Worm (Caenorhabditis elegans) whole organism, L4 larva: ENCODE results near the gene atln-2.

Experiments used
- F44E2.7 ChIP-seq: fragments of 200-800 bp; sonication (Bioruptor generic); IDR thresholded peaks from 2 replicates; pipeline ENCODE4 v2.1.2; 2022; ENCODE audit warnings: missing genetic modification characterization, missing compliant biosample characterization
- T26A8.4 ChIP-seq: fragments of 200-800 bp; sonication (Bioruptor generic); IDR thresholded peaks from 2 replicates; pipeline ENCODE4 v1.3.6; 2022; ENCODE audit warnings: missing genetic modification characterization, missing compliant biosample characterization
- aha-1 ChIP-seq: fragments of 150-350 bp; peaks from one replicate; lab custom pipeline; 2014; ENCODE audit warnings: missing biosample characterization, missing genetic modification characterization
- ama-1 ChIP-seq: fragments of 150-350 bp; optimal IDR thresholded peaks from 2 replicates; lab custom pipeline; 2014; ENCODE audit warnings: inconsistent platforms, mixed read lengths
- ceh-44 ChIP-seq: fragments of 200-800 bp; sonication (Bioruptor generic); IDR thresholded peaks from 2 replicates; pipeline ENCODE4 v1.3.6; 2022; ENCODE audit warnings: missing genetic modification reagents, missing genetic modification characterization, missing compliant biosample characterization
- ctbp-1 ChIP-seq: fragments of 200-800 bp; sonication (Bioruptor generic); IDR thresholded peaks from 2 replicates; pipeline ENCODE4 v1.3.6; 2022; ENCODE audit warnings: missing genetic modification reagents, missing genetic modification characterization, missing compliant biosample characterization
- daf-16 ChIP-seq, 3 experiments: sonication (generic microtip); optimal IDR thresholded peaks; 2 replicates each; lab custom pipeline; 2016 to 2017; ENCODE audit warnings: missing genetic modification characterization in 3 of 3, missing genetic modification reagents in 3 of 3, mild to moderate bottlenecking in 2 of 3, missing compliant biosample characterization in 2 of 3, missing biosample characterization in 1 of 3, moderate library complexity in 1 of 3
- daf-19 ChIP-seq: fragments of 200-800 bp; sonication (Bioruptor generic); conservative IDR thresholded peaks from 2 replicates; pipeline ENCODE4 v1.3.6; 2022; ENCODE audit warnings: missing genetic modification characterization, missing compliant biosample characterization
- dmd-6 ChIP-seq: fragments of 200-800 bp; sonication (Bioruptor generic); IDR thresholded peaks from 2 replicates; pipeline ENCODE4 v1.3.6; 2022; ENCODE audit warnings: missing genetic modification reagents, missing genetic modification characterization, missing compliant biosample characterization
- egl-43 ChIP-seq: fragments of 200-800 bp; sonication (Bioruptor generic); IDR thresholded peaks from 2 replicates; pipeline ENCODE4 v1.3.6; 2022; ENCODE audit warnings: missing genetic modification reagents, missing genetic modification characterization, missing compliant biosample characterization
- hif-1 ChIP-seq, 2 experiments: sonication (generic microtip); optimal IDR thresholded peaks; 2 replicates each; lab custom pipeline; 2016 to 2017; ENCODE audit warnings: missing compliant biosample characterization in 2 of 2, missing genetic modification characterization in 2 of 2, missing genetic modification reagents in 2 of 2, missing genotype in 2 of 2, mild to moderate bottlenecking in 1 of 2
- lim-7 ChIP-seq: fragments of 200-800 bp; sonication (Bioruptor generic); IDR thresholded peaks from 2 replicates; pipeline ENCODE4 v1.3.6; 2022; ENCODE audit warnings: missing genetic modification characterization, missing compliant biosample characterization
- lin-38 ChIP-seq: fragments of 200-800 bp; sonication (Bioruptor generic); IDR thresholded peaks from 2 replicates; pipeline ENCODE4 v1.3.6; 2022; ENCODE audit warnings: missing genetic modification reagents, missing genetic modification characterization, missing compliant biosample characterization
- madf-5 ChIP-seq, 2 experiments: fragments of 200-800 bp; sonication (Bioruptor generic); IDR thresholded peaks; 2 replicates each; pipeline ENCODE4 v1.3.6; 2022; ENCODE audit warnings: missing compliant biosample characterization in 2 of 2, missing genetic modification characterization in 2 of 2
- mdt-29 ChIP-seq: fragments of 200-800 bp; sonication (Bioruptor generic); IDR thresholded peaks from 2 replicates; pipeline ENCODE4 v1.3.6; 2022; ENCODE audit warnings: missing genetic modification reagents, missing genetic modification characterization, missing compliant biosample characterization
- nhr-102 ChIP-seq: sonication (generic microtip); optimal IDR thresholded peaks from 2 replicates; lab custom pipeline; 2016; ENCODE audit warnings: mild to moderate bottlenecking, missing genetic modification characterization, moderate library complexity, missing compliant biosample characterization
- nhr-11 ChIP-seq: fragments of 150-350 bp; optimal IDR thresholded peaks from 2 replicates; lab custom pipeline; 2014; ENCODE audit warnings: missing biosample characterization, missing genetic modification characterization
- nhr-6 ChIP-seq: fragments of 150-350 bp; optimal IDR thresholded peaks from 2 replicates; lab custom pipeline; 2014; ENCODE audit warnings: missing biosample characterization, missing genetic modification characterization
- set-16 ChIP-seq: fragments of 200-800 bp; sonication (Bioruptor generic); IDR thresholded peaks from 2 replicates; pipeline ENCODE4 v1.3.6; 2022; ENCODE audit warnings: missing genetic modification reagents, missing genetic modification characterization, missing compliant biosample characterization
- snpc-1.2 ChIP-seq: fragments of 200-800 bp; sonication (Bioruptor generic); IDR thresholded peaks from 2 replicates; pipeline ENCODE4 v1.3.6; 2022; ENCODE audit warnings: missing genetic modification reagents, missing genetic modification characterization, missing compliant biosample characterization
- spr-1 ChIP-seq: sonication (generic microtip); optimal IDR thresholded peaks from 2 replicates; lab custom pipeline; 2016; ENCODE audit warnings: mild to moderate bottlenecking, missing genetic modification characterization, missing compliant biosample characterization
- vab-7 ChIP-seq: fragments of 200-800 bp; sonication (Bioruptor generic); IDR thresholded peaks from 2 replicates; pipeline ENCODE4 v1.3.6; 2022; ENCODE audit warnings: missing genetic modification reagents, missing genetic modification characterization, missing compliant biosample characterization
- zip-2 ChIP-seq: fragments of 150-350 bp; optimal IDR thresholded peaks from 2 replicates; lab custom pipeline; 2014; ENCODE audit warnings: missing biosample characterization, missing genetic modification characterization

Gene atln-2

ce11 chrIV:15039477-15039876 is 58.1 kb downstream of the atln-2 start, which contains the start of gene hrpu-1 (continued):
- TF ChIP-seq daf-16 (GFP tag; optimal IDR thresholded peaks at IDR 0.05; lab: Kevin White, UChicago) (peak in 1 of 2 experiments; percentile 13), daf-16 (tag; optimal IDR thresholded peaks at IDR 0.05; lab: Kevin White, UChicago) (peak; percentile 34), dmd-6 (GFP tag; lab: Robert Waterston, UW) (peak; percentile 62), nhr-102 (peak; percentile 75), nhr-11 (tag; lab: Kevin White, UChicago) (peak; percentile 57), spr-1 (no peak), zip-2 (no peak), mdt-29 (GFP tag; lab: Robert Waterston, UW) (no peak), ctbp-1 (0 out of 2 replicates have a peak, but pooled peaks have one; percentile 40), vab-7 (peak; percentile 38; the same call in 1 of the 2 replicates), daf-19 (no peak), madf-5 (GFP tag; IDR thresholded peaks at IDR 0.05; lab: Robert Waterston, UW) (no peak), nhr-6 (peak; percentile 90), F44E2.7 (GFP tag; lab: Robert Waterston, UW) (no peak), aha-1 (tag; lab: Kevin White, UChicago) (peak; percentile 97), hif-1 (tag; optimal IDR thresholded peaks at IDR 0.05; lab: Kevin White, UChicago) (peak in 1 of 2 experiments; percentile 52)

DNA sequence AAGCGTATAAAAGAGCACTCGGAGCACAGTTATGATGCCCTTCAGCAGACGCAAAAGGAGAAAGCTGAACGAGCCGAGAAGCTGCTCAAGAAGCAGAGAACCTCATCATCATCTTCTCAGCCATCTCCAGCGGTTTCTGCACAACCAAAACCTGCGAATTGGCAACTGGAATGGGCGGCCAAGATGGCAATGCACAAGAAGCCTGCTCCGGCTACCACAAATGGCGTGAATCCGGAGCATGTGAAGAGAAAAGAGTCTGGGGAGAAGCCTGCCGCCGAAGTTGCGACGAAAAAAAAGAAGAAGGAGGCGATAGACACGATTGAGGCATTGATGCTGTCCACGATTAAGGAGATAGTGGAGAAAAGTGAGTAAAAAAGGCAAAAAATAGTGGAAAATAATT is 59.7 kb downstream of the atln-2 start:
- TF ChIP-seq vab-7: no peak
- no peak for TF ChIP-seq daf-19
- TF ChIP-seq aha-1 (tag; lab: Kevin White, UChicago): peak; percentile 95
- no peak for TF ChIP-seq T26A8.4 (GFP tag; lab: Robert Waterston, UW)

ce11 chrIV:15042159-15042936 is 60.9 kb downstream of the atln-2 start:
- TF ChIP-seq ceh-44 (GFP tag; lab: Robert Waterston, UW) (no peak), lim-7 (GFP tag; lab: Robert Waterston, UW) (0 out of 2 replicates have a peak, but pooled peaks have one; percentile 8), ama-1 (lab: Kevin White, UChicago) (peak; percentile 7), egl-43 (GFP tag; lab: Robert Waterston, UW) (0 out of 2 replicates have a peak, but pooled peaks have one; percentile 4), snpc-1.2 (GFP tag; lab: Robert Waterston, UW) (peak; percentile 87), set-16 (peak; percentile 85), daf-19 (no peak), lin-38 (GFP tag; lab: Robert Waterston, UW) (peak; percentile 49)
- TF ChIP-seq, all 104 proteins: peak for 6
